Fruit fly (Drosophila melanogaster) Kc167 (cell line): ENCODE results near the gene Dop1R1.

Source experiments
- Myc ChIP-seq: fragments of >200 bp; optimal IDR thresholded peaks from 2 replicates; lab custom pipeline; 2017; ENCODE audit warnings: missing external identifiers
- Sin3A ChIP-seq: fragments of >200 bp; optimal IDR thresholded peaks from 2 replicates; lab custom pipeline; 2018; ENCODE audit warnings: missing external identifiers
- h ChIP-seq: fragments of >200 bp; optimal IDR thresholded peaks from 3 replicates; lab custom pipeline; 2018; ENCODE audit warnings: missing external identifiers
- insv ChIP-seq: fragments of >200 bp; optimal IDR thresholded peaks from 3 replicates; lab custom pipeline; 2018; ENCODE audit warnings: missing external identifiers
- psq ChIP-seq: fragments of >200 bp; optimal IDR thresholded peaks from 2 replicates; lab custom pipeline; 2017; ENCODE audit warnings: missing external identifiers
- ttk ChIP-seq: sonication (Bioruptor generic); optimal IDR thresholded peaks from 2 replicates; lab custom pipeline; 2017; ENCODE audit warnings: missing external identifiers

Dop1R1 gene

dm6 chr3R:14220105-14220504, 5.5 kb upstream of the Dop1R1 start, which contains the start of gene CG31326:
Gene CG31326, minus strand, starts transcription at chr3R:14220205.
- no peak for TF ChIP-seq ttk (lab: Kevin White, UChicago)
- TF ChIP-seq h (lab: Kevin White, UChicago): no peak
- no peak for TF ChIP-seq Sin3A (lab: Kevin White, UChicago)
- TF ChIP-seq Myc (lab: Kevin White, UChicago): no peak
- no peak for TF ChIP-seq insv (lab: Kevin White, UChicago)
- no peak for TF ChIP-seq psq (lab: Kevin White, UChicago)

- TF ChIP-seq Sin3A (lab: Kevin White, UChicago): no peak
- TF ChIP-seq Myc (lab: Kevin White, UChicago): no peak
- TF ChIP-seq ttk (lab: Kevin White, UChicago): no peak
- TF ChIP-seq h (lab: Kevin White, UChicago): no peak
- TF ChIP-seq insv (lab: Kevin White, UChicago): no peak
- TF ChIP-seq psq (lab: Kevin White, UChicago): no peak
Observed at dm6 chr3R:14217839-14218238, 3.2 kb upstream of the Dop1R1 start, which contains the start of gene CG9649. Gene CG9649, minus strand, starts transcription at chr3R:14217882.

- TF ChIP-seq psq (lab: Kevin White, UChicago): no peak
- TF ChIP-seq ttk (lab: Kevin White, UChicago): no peak
- TF ChIP-seq insv (lab: Kevin White, UChicago): no peak
- TF ChIP-seq Myc (lab: Kevin White, UChicago): no peak
- TF ChIP-seq Sin3A (lab: Kevin White, UChicago): no peak
- TF ChIP-seq h (lab: Kevin White, UChicago): no peak
Observed at dm6 chr3R:14162176-14162759, 52.3 kb downstream of the Dop1R1 start, which contains the start of gene CG3199. Gene CG3199, plus strand, starts transcription at chr3R:14162709.

- no peak for TF ChIP-seq insv (lab: Kevin White, UChicago)
- no peak for TF ChIP-seq Myc (lab: Kevin White, UChicago)
- TF ChIP-seq Sin3A (lab: Kevin White, UChicago): no peak
- TF ChIP-seq ttk (lab: Kevin White, UChicago): no peak
- TF ChIP-seq psq (lab: Kevin White, UChicago): no peak
- TF ChIP-seq h (lab: Kevin White, UChicago): no peak
Observed at dm6 chr3R:14160178-14160577, 54.4 kb downstream of the Dop1R1 start, which contains the start of gene CG31327. Gene CG31327, minus strand, starts transcription at chr3R:14160278.

- TF ChIP-seq Sin3A (lab: Kevin White, UChicago) (no peak), h (lab: Kevin White, UChicago) (no peak), insv (lab: Kevin White, UChicago) (no peak), Myc (lab: Kevin White, UChicago) (no peak)
Observed at dm6 chr3R:14157331-14157730, 57.3 kb downstream of the Dop1R1 start, which contains the start of gene CG31533. Gene CG31533, minus strand, starts transcription at chr3R:14157431.

dm6 chr3R:14154341-14154740, 60.3 kb downstream of the Dop1R1 start, which contains the start of gene CG44215:
Gene CG44215, minus strand, starts transcription at chr3R:14154441.
- TF ChIP-seq h (lab: Kevin White, UChicago) (no peak), psq (lab: Kevin White, UChicago) (no peak), insv (lab: Kevin White, UChicago) (no peak), Sin3A (lab: Kevin White, UChicago) (no peak), ttk (lab: Kevin White, UChicago) (no peak), Myc (lab: Kevin White, UChicago) (no peak)

dm6 chr3R:14153729-14154128, 60.9 kb downstream of the Dop1R1 start, which contains the start of gene Recs1:
Gene Recs1, minus strand, starts transcription at chr3R:14153829.
- TF ChIP-seq Myc (lab: Kevin White, UChicago) (no peak), insv (lab: Kevin White, UChicago) (no peak), psq (lab: Kevin White, UChicago) (no peak), ttk (lab: Kevin White, UChicago) (no peak), Sin3A (lab: Kevin White, UChicago) (no peak), h (lab: Kevin White, UChicago) (no peak)

dm6 chr3R:14152550-14152949, 62.1 kb downstream of the Dop1R1 start, which contains the start of gene CG42500:
Gene CG42500, minus strand, starts transcription at chr3R:14152650.
- TF ChIP-seq insv (lab: Kevin White, UChicago) (no peak), Sin3A (lab: Kevin White, UChicago) (no peak), Myc (lab: Kevin White, UChicago) (no peak)

dm6 chr3R:14151840-14152239, 62.8 kb downstream of the Dop1R1 start, which contains the start of gene CG14355:
Gene CG14355, minus strand, starts transcription at chr3R:14151940.
- TF ChIP-seq Myc (lab: Kevin White, UChicago): no peak

- no peak for TF ChIP-seq h (lab: Kevin White, UChicago)
- no peak for TF ChIP-seq Myc (lab: Kevin White, UChicago)
- TF ChIP-seq psq (lab: Kevin White, UChicago): no peak
- no peak for TF ChIP-seq ttk (lab: Kevin White, UChicago)
- no peak for TF ChIP-seq insv (lab: Kevin White, UChicago)
- no peak for TF ChIP-seq Sin3A (lab: Kevin White, UChicago)
Observed at dm6 chr3R:14140912-14141311, 73.7 kb downstream of the Dop1R1 start.

dm6 chr3R:14131972-14132371, 82.6 kb downstream of the Dop1R1 start, which contains the start of gene CG14356:
Gene CG14356, minus strand, starts transcription at chr3R:14132072.
- TF ChIP-seq psq (lab: Kevin White, UChicago) (no peak), insv (lab: Kevin White, UChicago) (no peak), ttk (lab: Kevin White, UChicago) (no peak), Myc (lab: Kevin White, UChicago) (no peak), Sin3A (lab: Kevin White, UChicago) (no peak), h (lab: Kevin White, UChicago) (no peak)
